Fruit fly (Drosophila melanogaster) whole organism, wandering third instar larva: ENCODE results near the gene HIP-R.

ENCODE experiments used
- Abd-B ChIP-seq: fragments of >200 bp; optimal IDR thresholded peaks from 2 replicates; lab custom pipeline; 2017; ENCODE audit warnings: missing biosample characterization, missing genetic modification characterization
- CG9705 ChIP-seq: fragments of 200-800 bp; sonication (Bioruptor generic); optimal IDR thresholded peaks from 2 replicates; lab custom pipeline; 2018; ENCODE audit warnings: missing biosample characterization, mild to moderate bottlenecking, missing genetic modification characterization
- CrebA ChIP-seq: fragments of 200-800 bp; sonication (Bioruptor generic); optimal IDR thresholded peaks from 2 replicates; lab custom pipeline; 2016; ENCODE audit warnings: missing biosample characterization, mild to moderate bottlenecking, missing genetic modification characterization, borderline replicate concordance
- Dfd ChIP-seq: fragments of >200 bp; optimal IDR thresholded peaks from 2 replicates; lab custom pipeline; 2017; ENCODE audit warnings: missing biosample characterization, missing genetic modification characterization
- Dif ChIP-seq: fragments of 200-275, 200-300 bp; sonication (Bioruptor generic); optimal IDR thresholded peaks from 2 replicates; lab custom pipeline; 2018; ENCODE audit warnings: missing biosample characterization, missing genetic modification characterization; ENCODE audit not compliant: partially characterized antibody
- GATAd ChIP-seq: sonication (Bioruptor generic); optimal IDR thresholded peaks from 2 replicates; lab custom pipeline; 2016; ENCODE audit warnings: missing biosample characterization, missing genetic modification characterization
- HLH106 ChIP-seq: fragments of 200-800 bp; optimal IDR thresholded peaks from 3 replicates; lab custom pipeline; 2019; ENCODE audit warnings: missing biosample characterization, mild to moderate bottlenecking, missing genetic modification characterization, moderate library complexity
- Hnf4 ChIP-seq: fragments of 200-800 bp; sonication (Bioruptor generic); optimal IDR thresholded peaks from 2 replicates; lab custom pipeline; 2016; ENCODE audit warnings: missing biosample characterization, mild to moderate bottlenecking, missing genetic modification characterization
- Hr78 ChIP-seq: fragments of >200 bp; optimal IDR thresholded peaks from 2 replicates; lab custom pipeline; 2017; ENCODE audit warnings: missing biosample characterization, missing genetic modification characterization
- Hr83 ChIP-seq: fragments of 200-300 bp; sonication (Bioruptor generic); optimal IDR thresholded peaks from 2 replicates; lab custom pipeline; 2016; ENCODE audit warnings: missing biosample characterization, mild to moderate bottlenecking, missing genetic modification characterization, moderate library complexity; ENCODE audit not compliant: poor library complexity, severe bottlenecking
- Mio ChIP-seq: sonication (Bioruptor generic); optimal IDR thresholded peaks from 2 replicates; lab custom pipeline; 2016; ENCODE audit warnings: missing biosample characterization, missing genetic modification characterization
- Myc ChIP-seq: fragments of >200 bp; optimal IDR thresholded peaks from 2 replicates; lab custom pipeline; 2017
- N ChIP-seq: fragments of >200 bp; optimal IDR thresholded peaks from 2 replicates; lab custom pipeline; 2018; ENCODE audit warnings: missing biosample characterization, missing external identifiers, missing genetic modification characterization
- OdsH ChIP-seq: fragments of 200-800 bp; sonication (Bioruptor generic); optimal IDR thresholded peaks from 2 replicates; lab custom pipeline; 2016; ENCODE audit warnings: missing biosample characterization, mild to moderate bottlenecking, missing genetic modification characterization
- Rel ChIP-seq, 2 experiments: fragments of 200-800 bp; sonication (Bioruptor generic) in 1 of 2; optimal IDR thresholded peaks; 2 replicates in 1 of 2; 3 replicates in 1 of 2; lab custom pipeline; 2016 to 2019; ENCODE audit warnings: mild to moderate bottlenecking in 2 of 2, missing biosample characterization in 2 of 2, missing genetic modification characterization in 2 of 2, moderate library complexity in 1 of 2
- Sp1 ChIP-seq: fragments of 200-800 bp; sonication (Bioruptor generic); optimal IDR thresholded peaks from 3 replicates; lab custom pipeline; 2019; ENCODE audit warnings: missing biosample characterization, mild to moderate bottlenecking, missing genetic modification characterization, moderate library complexity
- Vsx2 ChIP-seq: fragments of 200-300, 225-300 bp; sonication (Bioruptor generic); optimal IDR thresholded peaks from 2 replicates; lab custom pipeline; 2018; ENCODE audit warnings: missing biosample characterization, missing genetic modification characterization; ENCODE audit not compliant: partially characterized antibody
- br ChIP-seq: fragments of 200-800 bp; sonication (Bioruptor generic); optimal IDR thresholded peaks from 2 replicates; lab custom pipeline; 2016; ENCODE audit warnings: missing biosample characterization, missing genetic modification characterization
- brk ChIP-seq: fragments of 200-800 bp; sonication (Bioruptor generic); optimal IDR thresholded peaks from 2 replicates; lab custom pipeline; 2016; ENCODE audit warnings: missing biosample characterization, mild to moderate bottlenecking, missing genetic modification characterization
- dl ChIP-seq, 2 experiments: fragments of 175-275, 200-275 bp in 1 of 2; fragments of 200-275 bp in 1 of 2; sonication (Bioruptor generic); optimal IDR thresholded peaks; lab custom pipeline; 2018; ENCODE audit warnings: mild to moderate bottlenecking in 2 of 2, missing biosample characterization in 2 of 2, missing genetic modification characterization in 2 of 2, moderate library complexity in 2 of 2; ENCODE audit not compliant: partially characterized antibody in 2 of 2, insufficient read depth in 1 of 2
- dmrt93B ChIP-seq: fragments of 200-800 bp; sonication (Bioruptor generic); optimal IDR thresholded peaks from 2 replicates; lab custom pipeline; 2018; ENCODE audit warnings: missing biosample characterization, mild to moderate bottlenecking, missing genetic modification characterization
- dsf ChIP-seq: sonication (Bioruptor generic); optimal IDR thresholded peaks from 2 replicates; lab custom pipeline; 2016; ENCODE audit warnings: missing biosample characterization, missing genetic modification characterization, borderline replicate concordance
- ey ChIP-seq: fragments of 200-800 bp; sonication (Bioruptor generic); optimal IDR thresholded peaks from 2 replicates; lab custom pipeline; 2016; ENCODE audit warnings: missing biosample characterization, missing genetic modification characterization
- foxo ChIP-seq, 2 experiments: fragments of 200-800 bp; sonication (Bioruptor generic); optimal IDR thresholded peaks; 2 replicates in 1 of 2; 3 replicates in 1 of 2; lab custom pipeline; 2016 to 2017; ENCODE audit warnings: missing biosample characterization in 2 of 2, missing genetic modification characterization in 2 of 2
- fru ChIP-seq: fragments of 200-800 bp; sonication (Bioruptor generic); optimal IDR thresholded peaks from 3 replicates; lab custom pipeline; 2016; ENCODE audit warnings: missing biosample characterization, mild to moderate bottlenecking, missing genetic modification characterization
- h ChIP-seq: fragments of 200-800 bp; sonication (Bioruptor generic); optimal IDR thresholded peaks from 3 replicates; lab custom pipeline; 2016; ENCODE audit warnings: missing biosample characterization, mild to moderate bottlenecking, missing genetic modification characterization
- jim ChIP-seq: fragments of 175-275, 200-325 bp; sonication (Bioruptor generic); optimal IDR thresholded peaks from 2 replicates; lab custom pipeline; 2016; ENCODE audit warnings: missing biosample characterization, mild to moderate bottlenecking, missing genetic modification characterization
- lola ChIP-seq: fragments of >200 bp; optimal IDR thresholded peaks from 2 replicates; lab custom pipeline; 2017; ENCODE audit warnings: missing biosample characterization, missing genetic modification characterization
- pan ChIP-seq: fragments of >200 bp; optimal IDR thresholded peaks from 2 replicates; lab custom pipeline; 2017
- psq ChIP-seq: fragments of 200-800 bp; sonication (Bioruptor generic); optimal IDR thresholded peaks from 3 replicates; lab custom pipeline; 2017; ENCODE audit warnings: missing biosample characterization, mild to moderate bottlenecking, missing genetic modification characterization, moderate library complexity
- rgr ChIP-seq: fragments of 200-800 bp; sonication (Bioruptor generic); optimal IDR thresholded peaks from 3 replicates; lab custom pipeline; 2016; ENCODE audit warnings: missing biosample characterization, mild to moderate bottlenecking, missing genetic modification characterization
- sage ChIP-seq: fragments of 200-800 bp; sonication (Bioruptor generic); optimal IDR thresholded peaks from 2 replicates; lab custom pipeline; 2016; ENCODE audit warnings: missing biosample characterization, mild to moderate bottlenecking, missing genetic modification characterization
- sv ChIP-seq: fragments of 200-800 bp; sonication (Bioruptor generic); optimal IDR thresholded peaks from 3 replicates; lab custom pipeline; 2016; ENCODE audit warnings: missing biosample characterization, missing genetic modification characterization
- tai ChIP-seq: sonication (Bioruptor generic); optimal IDR thresholded peaks from 2 replicates; lab custom pipeline; 2016; ENCODE audit warnings: missing biosample characterization, missing genetic modification characterization
- usp ChIP-seq: fragments of >200 bp; optimal IDR thresholded peaks from 2 replicates; lab custom pipeline; 2017; ENCODE audit warnings: missing biosample characterization, missing genetic modification characterization
- woc ChIP-seq: sonication (Bioruptor generic); optimal IDR thresholded peaks from 2 replicates; lab custom pipeline; 2016; ENCODE audit warnings: missing biosample characterization, mild to moderate bottlenecking, missing genetic modification characterization

The HIP-R gene

DNA sequence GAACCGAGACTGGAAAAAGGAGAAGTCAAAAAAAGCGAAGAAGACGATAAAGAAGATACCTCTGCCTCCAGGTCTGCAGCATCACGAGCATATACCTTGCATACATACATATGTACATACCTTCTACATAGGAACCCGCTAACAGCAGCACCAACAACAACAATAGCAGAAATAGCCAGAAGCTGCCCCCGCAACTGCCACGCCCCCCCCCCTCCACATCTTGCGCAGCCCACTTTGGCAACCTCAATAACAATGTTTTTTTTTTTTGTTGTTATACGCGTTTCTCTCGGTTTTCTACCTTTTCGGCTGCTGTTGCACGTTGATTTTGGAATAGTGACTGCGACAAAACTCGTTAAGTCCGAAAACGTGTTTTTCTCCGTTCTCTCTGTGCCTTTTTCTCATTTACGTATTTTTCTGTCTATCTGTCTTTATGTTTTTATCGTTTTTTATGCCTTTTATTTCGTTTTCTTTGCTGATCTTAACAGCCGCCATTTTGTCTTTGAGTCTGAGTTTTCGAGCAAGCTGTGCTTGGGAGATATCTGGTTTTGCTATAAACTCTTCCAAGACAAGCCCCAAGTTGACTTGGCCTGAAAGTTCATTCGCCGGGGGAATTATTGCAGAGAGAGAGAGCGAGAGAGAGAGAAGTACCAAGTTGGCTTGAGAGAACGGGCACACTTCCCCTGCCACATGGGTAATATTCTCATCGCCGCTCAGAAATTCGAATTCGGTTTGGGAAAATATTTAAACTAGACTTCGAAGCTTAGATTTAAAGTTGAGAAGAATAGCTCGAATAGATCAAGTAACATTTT is 45.4 kb downstream of the HIP-R start:
- TF ChIP-seq Dif (GFP tag; lab: Kevin White, UChicago) = peak; percentile 49
- no peak for TF ChIP-seq Dfd (GFP tag; lab: Kevin White, UChicago)
- TF ChIP-seq CrebA = peak; percentile 12
- peak in 1 of 2 experiments; percentile 40 for TF ChIP-seq dl (GFP tag; optimal IDR thresholded peaks at IDR 0.05; lab: Kevin White, UChicago; ENCODE audit: insufficient read depth in 1 of 2, partially characterized antibody in 2 of 2)
- no peak for TF ChIP-seq Hr78 (GFP tag; lab: Kevin White, UChicago)
- no peak for TF ChIP-seq Mio (GFP tag; lab: Kevin White, UChicago)
- TF ChIP-seq Rel (GFP tag; optimal IDR thresholded peaks at IDR 0.05; lab: Kevin White, UChicago) = no peak
- no peak for TF ChIP-seq Rel (tag; optimal IDR thresholded peaks at IDR 0.05; lab: Kevin White, UChicago)
- peak; percentile 93 for TF ChIP-seq psq

dm6 chrX:3835764-3836342 is 46.1 kb downstream of the HIP-R start:
- TF ChIP-seq Hr78 (GFP tag; lab: Kevin White, UChicago) = no peak
- TF ChIP-seq Myc (lab: Kevin White, UChicago) = peak; percentile 65

DNA sequence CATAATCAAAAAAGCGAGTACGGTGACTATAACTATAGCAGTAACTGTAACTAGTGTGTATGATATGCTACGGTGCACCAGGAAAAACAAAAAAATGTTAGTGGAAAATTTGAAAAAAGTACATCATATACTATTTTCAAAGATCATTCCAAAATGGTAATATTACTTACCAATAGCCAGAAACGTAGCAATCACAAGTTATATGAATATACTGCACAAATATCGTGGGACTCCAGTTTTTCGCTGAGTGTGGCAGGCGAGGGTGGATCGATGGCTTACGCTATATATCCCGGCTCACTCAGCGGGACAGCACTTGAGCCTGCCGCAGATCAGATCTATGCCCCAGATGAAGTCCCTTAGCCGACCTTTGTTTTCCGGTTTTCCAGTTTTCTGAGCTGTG is 47.9 kb downstream of the HIP-R start:
- TF ChIP-seq CG9705 (GFP tag; lab: Kevin White, UChicago) (no peak), sv (GFP tag; lab: Kevin White, UChicago) (no peak), psq (no peak), h (GFP tag; lab: Kevin White, UChicago) (no peak), foxo (GFP tag; optimal IDR thresholded peaks at IDR 0.05; lab: Kevin White, UChicago) (no peak), tai (GFP tag; lab: Kevin White, UChicago) (no peak), OdsH (GFP tag; lab: Kevin White, UChicago) (no peak), Hr83 (GFP tag; lab: Kevin White, UChicago) (no peak), dsf (GFP tag; lab: Kevin White, UChicago) (no peak)
- TF ChIP-seq, all 38 proteins: peak for 0

dm6 chrX:3838648-3839047 is 48.9 kb downstream of the HIP-R start:
- TF ChIP-seq br (GFP tag; lab: Kevin White, UChicago) (peak; percentile 7), GATAd (GFP tag; lab: Kevin White, UChicago) (no peak), HLH106 (tag; lab: Kevin White, UChicago) (peak; percentile 13), Sp1 (GFP tag; lab: Kevin White, UChicago) (peak; percentile 27), sv (GFP tag; lab: Kevin White, UChicago) (peak; percentile 79), ey (GFP tag; lab: Kevin White, UChicago) (no peak), dmrt93B (GFP tag; lab: Kevin White, UChicago) (peak; percentile 4), dl (GFP tag; optimal IDR thresholded peaks at IDR 0.05; lab: Kevin White, UChicago; ENCODE audit: insufficient read depth in 1 of 2, partially characterized antibody in 2 of 2) (no peak), tai (GFP tag; lab: Kevin White, UChicago) (no peak), h (GFP tag; lab: Kevin White, UChicago) (peak; percentile 32), rgr (GFP tag; lab: Kevin White, UChicago) (peak; percentile 14), Vsx2 (GFP tag; lab: Kevin White, UChicago) (no peak), Hnf4 (peak; percentile 26)

DNA sequence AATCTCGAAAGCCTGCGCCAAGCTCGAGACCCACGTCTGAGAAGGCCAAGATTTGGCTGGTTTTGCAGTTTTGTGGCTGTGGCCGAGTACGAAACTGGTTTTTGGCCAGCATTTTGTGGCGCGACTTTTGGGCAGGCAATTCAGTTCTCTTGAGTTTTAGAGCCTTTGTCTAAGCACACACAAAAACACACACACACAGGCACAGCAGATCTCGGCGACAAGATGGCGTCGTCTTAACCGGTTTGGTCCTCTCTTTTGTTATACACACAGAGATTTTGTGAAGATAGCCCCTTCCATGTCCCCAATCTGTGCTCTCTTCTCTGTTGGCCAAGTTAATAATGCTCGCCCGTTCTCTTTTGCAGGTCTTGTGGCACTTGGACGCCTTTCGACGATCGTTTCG is 51.2 kb downstream of the HIP-R start:
- TF ChIP-seq Hr78 (GFP tag; lab: Kevin White, UChicago) (no peak), Abd-B (no peak), Dif (GFP tag; lab: Kevin White, UChicago) (peak; percentile 48), jim (GFP tag; lab: Kevin White, UChicago) (no peak), CG9705 (GFP tag; lab: Kevin White, UChicago) (no peak), Myc (lab: Kevin White, UChicago) (no peak), dmrt93B (GFP tag; lab: Kevin White, UChicago) (no peak), sv (GFP tag; lab: Kevin White, UChicago) (no peak), CrebA (peak; percentile 29), pan (lab: Kevin White, UChicago) (no peak), N (GFP tag; lab: Kevin White, UChicago) (no peak), brk (GFP tag; lab: Kevin White, UChicago) (peak; percentile 67), br (GFP tag; lab: Kevin White, UChicago) (no peak), tai (GFP tag; lab: Kevin White, UChicago) (no peak), Hr83 (GFP tag; lab: Kevin White, UChicago) (no peak), rgr (GFP tag; lab: Kevin White, UChicago) (no peak), sage (no peak), psq (no peak), usp (GFP tag; lab: Kevin White, UChicago) (no peak), woc (GFP tag; lab: Kevin White, UChicago) (no peak), lola (GFP tag; lab: Kevin White, UChicago) (no peak), Sp1 (GFP tag; lab: Kevin White, UChicago) (peak; percentile 17), Hnf4 (no peak), Vsx2 (GFP tag; lab: Kevin White, UChicago) (peak; percentile 56), fru (GFP tag; lab: Kevin White, UChicago) (peak; percentile 54), Rel (GFP tag; optimal IDR thresholded peaks at IDR 0.05; lab: Kevin White, UChicago) (peak; percentile 56), Rel (tag; optimal IDR thresholded peaks at IDR 0.05; lab: Kevin White, UChicago) (no peak)
